Fruit fly (Drosophila melanogaster): ENCODE data around the gene Rh7.

dm6 chr3L:12202980-12203379 is 27.7 kb upstream of the Rh7 start:
- TF ChIP-seq Fer2 (tag; optimal IDR thresholded peaks at IDR 0.05) (no peak), gem (tag; optimal IDR thresholded peaks at IDR 0.05) (no peak), CG12155 (GFP tag; optimal IDR thresholded peaks at IDR 0.05) (no peak), sna (GFP tag; IDR thresholded peaks at IDR 0.05; ENCODE audit: partially characterized antibody) (no peak), eve (GFP tag; optimal IDR thresholded peaks at IDR 0.05) (no peak), Scr (GFP tag; IDR thresholded peaks at IDR 0.05; ENCODE audit: partially characterized antibody) (no peak), CG15696 (tag; optimal IDR thresholded peaks at IDR 0.05) (no peak), CG3838 (GFP tag; optimal IDR thresholded peaks at IDR 0.05) (no peak), hth (optimal IDR thresholded peaks at IDR 0.05) (no peak)

All from whole organism, embryonic.